Worm (Caenorhabditis elegans): ENCODE data around the gene mtss-1.

The mtss-1 gene

DNA sequence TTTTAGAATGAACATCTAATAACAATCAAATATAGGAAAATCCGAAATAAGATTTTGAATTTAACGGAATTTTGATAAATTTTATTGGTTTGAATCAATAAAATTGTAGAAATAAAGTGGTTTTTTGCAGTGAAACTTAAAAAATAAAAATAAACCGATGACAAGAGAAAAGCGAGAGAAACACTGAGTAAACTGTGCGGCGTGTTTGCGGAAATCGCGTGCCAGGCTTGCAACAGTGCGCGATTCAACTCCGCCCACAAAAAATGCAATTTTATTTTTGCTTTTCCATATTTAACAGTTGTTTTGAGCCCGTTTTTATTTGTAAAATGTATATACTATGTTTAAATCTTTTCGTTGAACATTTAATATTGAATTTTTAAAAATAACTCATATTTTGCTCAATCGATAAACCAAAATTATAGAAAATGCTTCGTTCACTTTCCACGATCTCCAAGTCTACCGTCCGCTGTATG is at the start of gene mtss-1:
Gene mtss-1 (plus strand): TSS at position 423 of the 473 bp plus-strand sequence.
- TF ChIP-seq unc-62 (GFP tag; optimal IDR thresholded peaks at IDR 0.05) = no peak

DNA sequence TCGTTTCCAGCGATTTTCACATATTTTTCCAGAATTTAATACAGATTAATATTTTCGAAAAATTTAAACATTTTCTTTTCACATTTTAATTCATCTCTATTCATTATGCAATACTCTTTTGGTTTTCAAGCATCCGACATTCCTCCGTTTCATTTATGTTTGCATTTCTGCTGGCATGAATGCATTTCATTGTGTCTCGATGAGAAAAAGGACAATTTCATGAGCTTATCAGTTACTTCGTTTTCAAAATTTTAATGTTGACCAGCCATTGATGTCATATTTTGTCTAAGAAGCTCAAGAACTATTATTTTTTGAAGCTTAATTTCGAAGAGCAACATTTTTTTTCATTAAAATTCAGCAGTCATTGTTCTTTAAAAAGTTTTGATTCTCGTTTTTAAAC is 49.5 kb upstream of the mtss-1 start:
- no peak for TF ChIP-seq unc-62 (GFP tag; optimal IDR thresholded peaks at IDR 0.05)

DNA sequence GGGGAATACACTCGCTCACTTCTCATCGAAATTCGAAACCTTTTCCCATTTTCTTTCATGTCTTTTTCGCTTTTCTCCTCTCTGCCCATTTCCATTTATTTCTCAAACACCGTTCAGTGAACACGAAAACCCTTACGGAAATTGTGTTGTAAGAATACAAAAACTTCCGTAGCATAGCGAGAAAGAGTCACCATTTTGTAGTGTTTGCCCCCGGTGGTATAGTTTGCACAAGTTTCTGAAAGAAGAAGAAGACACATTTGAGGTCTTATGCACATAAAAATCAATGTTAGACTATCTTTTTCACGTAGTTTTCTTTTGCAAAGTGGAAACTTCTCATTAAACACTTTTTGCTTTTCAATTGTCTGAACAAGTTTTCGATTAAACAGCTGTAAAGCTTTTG is 49.0 kb upstream of the mtss-1 start:
- no peak for TF ChIP-seq unc-62 (GFP tag; optimal IDR thresholded peaks at IDR 0.05)

DNA sequence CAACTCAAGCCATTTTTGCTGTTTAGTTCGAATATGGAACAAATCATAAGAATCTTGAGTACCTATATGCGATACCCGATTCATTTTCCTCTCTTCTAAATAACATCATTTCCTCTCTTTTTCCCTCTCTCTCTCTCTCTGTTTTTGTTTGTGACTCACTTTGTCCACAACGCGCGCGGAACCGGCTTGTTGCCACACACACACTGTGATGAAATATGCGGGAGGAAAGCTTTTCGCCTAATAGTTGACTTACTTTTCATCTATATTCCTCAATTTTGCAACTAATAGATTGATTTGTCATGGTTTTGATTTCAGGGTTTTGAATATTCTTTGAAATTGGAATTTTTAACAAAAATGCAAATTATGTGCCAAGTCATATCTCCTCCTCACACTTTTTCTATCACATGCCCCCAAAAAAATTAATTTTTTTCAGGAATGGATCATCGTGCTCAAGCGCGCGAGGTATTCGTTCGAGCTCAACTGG is 48.3 kb upstream of the mtss-1 start, which contains the start of gene hipr-1:
Gene hipr-1 (plus strand): TSS at position 434 of the 484 bp plus-strand sequence.
- no peak for TF ChIP-seq unc-62 (GFP tag; optimal IDR thresholded peaks at IDR 0.05)

DNA sequence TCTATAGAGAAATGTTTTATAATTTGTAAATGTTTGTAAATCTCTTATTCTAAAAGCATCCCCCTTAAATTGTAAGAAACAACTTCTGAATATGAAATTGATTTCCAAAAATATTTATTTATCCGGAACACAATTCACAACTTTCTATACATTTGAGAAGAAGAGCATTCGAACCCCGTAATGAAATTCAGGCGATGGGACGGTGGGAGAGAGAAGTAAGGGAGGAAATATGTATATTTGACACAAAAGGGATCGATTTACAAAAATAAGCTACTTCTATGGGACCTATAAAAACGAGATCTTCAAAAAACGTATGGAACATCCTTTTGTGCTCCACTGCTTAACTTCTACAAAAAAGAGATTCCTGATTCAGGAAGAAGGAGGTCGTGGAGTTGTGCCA is 42.9 kb upstream of the mtss-1 start:
- TF ChIP-seq unc-62 (GFP tag; optimal IDR thresholded peaks at IDR 0.05) = no peak

- no peak for TF ChIP-seq unc-62 (GFP tag; optimal IDR thresholded peaks at IDR 0.05)
Measured at ce11 chrIII:8726019-8726894, 41.9 kb upstream of the mtss-1 start.

DNA sequence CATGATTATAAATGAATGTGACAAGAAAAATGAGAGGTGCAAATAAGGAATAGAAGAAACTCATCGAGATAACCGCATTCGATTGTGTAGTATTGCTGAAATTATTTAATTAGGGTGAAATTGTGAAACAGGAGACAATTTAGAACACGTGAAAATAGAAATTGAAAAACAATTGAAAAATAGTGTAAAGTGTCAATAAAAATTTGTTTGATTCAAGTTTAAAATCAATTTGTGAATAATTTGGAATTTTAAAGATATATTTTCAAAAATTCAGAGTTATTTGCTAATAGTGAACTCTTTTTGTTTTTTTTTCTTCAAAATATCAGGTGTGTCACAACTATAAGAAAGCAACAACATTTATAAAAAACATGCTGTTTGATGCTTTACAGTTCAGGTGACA is 36.8 kb upstream of the mtss-1 start, which contains the start of gene ZK370.4:
Gene ZK370.4 (minus strand): TSS at position 101 of the 400 bp plus-strand sequence.
- TF ChIP-seq unc-62 (GFP tag; optimal IDR thresholded peaks at IDR 0.05) = no peak

- no peak for TF ChIP-seq unc-62 (GFP tag; optimal IDR thresholded peaks at IDR 0.05)
Measured at ce11 chrIII:8731973-8732372, 36.1 kb upstream of the mtss-1 start.

DNA sequence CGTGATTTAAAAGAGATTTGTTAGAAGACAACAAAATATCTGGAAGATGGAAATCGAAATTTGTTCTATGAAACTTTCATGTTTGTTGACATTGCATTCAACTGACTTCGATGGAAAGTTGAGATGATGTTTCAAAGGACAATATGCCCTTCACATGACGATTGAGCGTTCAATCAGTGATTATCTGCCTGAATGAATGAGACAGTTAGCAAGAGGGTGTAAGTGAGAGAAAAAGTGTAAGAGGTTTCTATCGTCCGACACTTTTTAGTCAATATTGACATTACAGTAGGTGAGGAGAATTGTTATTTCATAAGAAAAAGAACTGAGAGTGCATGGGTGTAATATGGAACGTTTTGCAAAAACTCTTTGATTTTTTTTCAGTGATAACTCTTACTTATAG is 34.9 kb upstream of the mtss-1 start:
- no peak for TF ChIP-seq unc-62 (GFP tag; optimal IDR thresholded peaks at IDR 0.05)

DNA sequence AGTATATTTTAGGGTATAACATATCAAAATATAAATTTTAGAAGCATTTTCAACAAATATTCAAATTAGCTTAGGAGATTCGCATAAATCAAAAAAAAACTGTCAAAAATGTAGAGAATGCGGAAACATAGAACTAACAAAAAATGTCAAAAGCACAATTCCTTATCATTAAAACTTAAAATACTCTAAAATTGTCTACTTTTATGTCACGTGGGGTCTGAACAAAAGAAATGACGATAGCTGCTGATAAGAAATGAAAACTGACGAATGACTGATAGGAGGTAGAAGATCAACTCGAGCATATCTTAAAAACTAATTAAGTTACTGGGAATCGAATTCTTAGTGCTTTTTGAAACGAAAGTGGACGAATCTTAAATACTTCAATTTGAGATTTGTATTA is 34.4 kb upstream of the mtss-1 start:
- no peak for TF ChIP-seq unc-62 (GFP tag; optimal IDR thresholded peaks at IDR 0.05)

- no peak for TF ChIP-seq unc-62 (GFP tag; optimal IDR thresholded peaks at IDR 0.05)
Measured at ce11 chrIII:8734327-8734885, 33.7 kb upstream of the mtss-1 start.

- no peak for TF ChIP-seq unc-62 (GFP tag; optimal IDR thresholded peaks at IDR 0.05)
Measured at ce11 chrIII:8737391-8737790, 30.7 kb upstream of the mtss-1 start.

DNA sequence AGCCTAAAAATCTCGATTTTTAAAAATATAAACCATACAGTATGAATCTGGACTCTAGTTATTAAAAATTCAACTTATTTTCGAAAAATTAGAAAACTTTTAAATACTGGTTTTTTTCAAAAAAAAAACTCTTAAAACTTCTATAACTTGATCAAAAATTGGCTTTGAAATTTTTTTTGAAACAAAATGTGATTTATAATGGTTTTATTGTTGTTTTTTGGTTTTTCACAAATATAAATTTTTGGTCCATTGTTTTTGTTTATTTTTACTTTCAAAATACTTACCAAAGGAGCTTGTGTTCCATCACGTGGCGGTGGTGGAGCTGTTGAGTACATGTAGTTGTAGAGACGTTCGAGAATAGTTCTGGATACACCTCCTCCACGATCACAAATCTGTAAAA is 29.8 kb upstream of the mtss-1 start:
- no peak for TF ChIP-seq unc-62 (GFP tag; optimal IDR thresholded peaks at IDR 0.05)

ce11 chrIII:8739126-8739525 is 29.0 kb upstream of the mtss-1 start:
- no peak for TF ChIP-seq unc-62 (GFP tag; optimal IDR thresholded peaks at IDR 0.05)

DNA sequence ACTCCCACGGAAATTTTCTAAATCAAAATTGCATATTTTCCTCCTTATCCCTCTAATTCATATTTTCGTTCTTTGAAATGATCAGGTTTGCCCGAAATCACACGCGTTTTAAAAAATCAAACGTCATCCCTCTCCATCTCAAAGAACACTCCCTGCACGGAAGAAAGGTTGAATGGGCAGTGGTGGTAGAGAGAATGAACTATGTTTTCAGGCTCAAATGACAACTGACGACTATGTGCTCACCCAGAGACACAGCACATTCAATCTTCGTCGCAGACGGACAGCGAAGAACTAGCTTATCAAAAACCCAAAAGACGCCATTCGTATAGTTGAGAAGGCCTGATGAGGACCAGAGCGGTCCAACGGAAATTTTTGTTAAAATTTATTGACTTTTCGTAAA is 28.3 kb upstream of the mtss-1 start:
- no peak for TF ChIP-seq unc-62 (GFP tag; optimal IDR thresholded peaks at IDR 0.05)

ce11 chrIII:8741276-8741860 is 26.7 kb upstream of the mtss-1 start, which contains the start of gene pdhk-2:
Gene pdhk-2 (minus strand): TSS chrIII:8741412.
- TF ChIP-seq unc-62 (GFP tag; optimal IDR thresholded peaks at IDR 0.05) = no peak
